Fruit fly (Drosophila melanogaster) whole organism: ENCODE measurements around the gene Ser7.

Experiments used
- CG8478 ChIP-seq: fragments of >200 bp; optimal IDR thresholded peaks from 2 replicates; lab custom pipeline; 2018; ENCODE audit warnings: inconsistent platforms
- Dll ChIP-seq: fragments of >200 bp; optimal IDR thresholded peaks from 2 replicates; lab custom pipeline; 2017
- pan ChIP-seq: fragments of >200 bp; optimal IDR thresholded peaks from 2 replicates; lab custom pipeline; 2017
- psq ChIP-seq: fragments of >200 bp; optimal IDR thresholded peaks from 2 replicates; lab custom pipeline; 2017

DNA sequence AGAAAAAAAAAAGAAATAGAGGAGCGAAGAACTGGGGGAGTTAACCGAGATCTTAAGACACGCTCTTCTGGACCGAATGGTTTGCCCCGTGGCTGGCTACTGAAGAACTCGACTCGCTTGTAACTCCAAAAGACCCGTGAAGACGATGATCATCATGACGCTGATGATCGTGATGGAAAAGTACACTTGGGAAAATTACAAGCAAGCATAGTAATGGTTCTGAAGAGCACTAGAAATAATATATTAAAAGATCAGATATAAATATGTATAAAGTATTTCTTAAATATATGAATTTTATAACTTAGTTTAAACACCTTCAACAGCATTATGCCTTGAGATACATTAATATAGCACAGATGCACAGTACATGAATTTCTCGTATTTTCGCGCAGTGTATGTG is 46.0 kb downstream of the Ser7 start, which contains the start of gene CG1986:
- TF ChIP-seq Dll (lab: Kevin White, UChicago): no peak
- no peak for TF ChIP-seq psq (lab: Kevin White, UChicago)
- no peak for TF ChIP-seq pan (lab: Kevin White, UChicago)
- TF ChIP-seq CG8478 (lab: Kevin White, UChicago): no peak
